Worm (Caenorhabditis elegans) whole organism, L4/young adult: Measurements from ENCODE around the gene lgc-58.

ENCODE experiments used
- W03F9.2 ChIP-seq: fragments of 150-350 bp; optimal IDR thresholded peaks from 2 replicates; lab custom pipeline; 2014; ENCODE audit warnings: missing biosample characterization, missing genetic modification characterization
- dao-5 ChIP-seq: sonication (generic microtip); optimal IDR thresholded peaks from 2 replicates; lab custom pipeline; 2016; ENCODE audit warnings: missing genotype, missing genetic modification characterization, moderate library complexity, missing compliant biosample characterization
- him-1 ChIP-seq: sonication (generic microtip); optimal IDR thresholded peaks from 2 replicates; lab custom pipeline; 2016; ENCODE audit warnings: missing genotype, missing genetic modification reagents, missing genetic modification characterization, missing compliant biosample characterization

The lgc-58 gene

ce11 chrX:6057580-6058305, 17.6 kb upstream of the lgc-58 start, which contains the start of gene gln-1:
Gene gln-1 (plus strand): TSS chrX:6058255.
- TF ChIP-seq him-1 (tag; lab: Kevin White, UChicago), result no peak

DNA sequence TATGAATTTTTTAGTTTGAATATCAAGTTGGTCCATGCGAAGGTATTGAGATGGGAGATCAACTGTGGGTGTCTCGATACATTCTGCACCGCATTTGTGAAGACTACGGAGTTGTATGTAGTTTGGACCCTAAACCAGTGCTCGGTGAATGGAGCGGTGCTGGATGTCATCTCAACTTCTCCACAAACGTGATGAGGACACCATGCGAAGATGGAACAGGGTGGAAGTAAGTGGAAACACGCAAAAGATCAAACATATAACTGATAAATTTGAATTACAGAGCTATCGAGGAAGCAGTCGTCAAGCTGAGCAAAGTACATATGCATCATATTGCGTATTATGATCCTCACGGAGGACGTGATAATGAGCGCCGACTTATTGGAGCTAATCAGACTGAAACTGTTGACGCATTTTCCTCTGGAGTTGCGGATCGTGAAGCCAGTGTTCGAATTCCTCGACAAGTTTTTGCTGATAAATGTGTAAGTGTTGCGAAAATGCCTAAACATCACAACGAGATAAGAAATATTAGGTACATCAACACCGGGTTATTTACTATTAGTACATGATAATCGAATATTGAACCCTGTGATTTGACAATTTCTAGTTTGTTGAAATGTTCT, 16.0 kb upstream of the lgc-58 start:
- TF ChIP-seq W03F9.2 (tag; lab: Kevin White, UChicago) (no peak), dao-5 (tag; lab: Kevin White, UChicago) (no peak), him-1 (tag; lab: Kevin White, UChicago) (no peak)

DNA sequence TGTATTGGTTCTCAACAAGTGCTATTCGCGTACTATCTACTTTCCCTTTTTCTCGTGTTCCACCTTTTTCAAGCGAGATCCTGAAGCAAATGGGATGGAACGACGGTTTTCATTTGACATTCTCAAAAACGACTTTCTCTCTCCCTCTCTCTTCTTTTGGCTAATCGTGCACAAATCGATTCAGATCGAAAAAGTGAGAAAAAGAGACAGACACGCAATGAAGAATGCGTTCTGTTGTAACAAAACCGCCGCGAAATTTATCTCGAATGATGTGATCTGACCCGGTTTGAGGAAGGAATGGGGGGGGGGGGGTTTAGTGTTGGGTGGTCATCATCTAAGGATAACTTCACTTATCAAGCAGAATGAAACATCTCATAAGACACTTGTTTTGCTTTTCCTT, 10.9 kb upstream of the lgc-58 start:
- TF ChIP-seq dao-5 (tag; lab: Kevin White, UChicago), result no peak

DNA sequence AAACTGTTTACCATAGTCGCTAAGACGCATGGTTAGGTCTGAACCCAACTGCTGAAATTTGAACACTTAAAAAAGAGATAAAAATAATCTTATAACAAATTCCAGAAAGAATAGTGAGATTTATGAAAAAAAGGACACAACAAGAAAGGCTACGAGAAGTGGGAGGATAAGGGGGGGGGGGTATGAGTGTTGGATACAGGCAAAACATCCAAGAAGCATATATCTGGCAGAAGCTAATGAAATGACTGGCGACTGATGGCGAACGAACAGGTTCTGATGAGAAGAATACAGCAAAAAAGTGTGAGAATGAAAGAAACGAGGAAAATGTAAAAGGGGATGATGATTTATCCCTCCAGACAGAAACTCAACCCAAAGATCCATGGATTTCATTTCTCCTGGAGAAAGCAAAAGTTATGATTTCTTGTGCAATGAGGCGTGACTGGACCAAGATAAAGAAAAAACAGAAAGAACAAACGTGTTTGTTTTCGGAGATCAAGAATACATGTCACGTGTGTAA, 9.3 kb upstream of the lgc-58 start, which contains the start of gene ptr-4:
Gene ptr-4 (minus strand): TSS at position 51 of the 517 bp plus-strand sequence.
- TF ChIP-seq dao-5 (tag; lab: Kevin White, UChicago) (no peak), him-1 (tag; lab: Kevin White, UChicago) (no peak), W03F9.2 (tag; lab: Kevin White, UChicago) (no peak)

DNA sequence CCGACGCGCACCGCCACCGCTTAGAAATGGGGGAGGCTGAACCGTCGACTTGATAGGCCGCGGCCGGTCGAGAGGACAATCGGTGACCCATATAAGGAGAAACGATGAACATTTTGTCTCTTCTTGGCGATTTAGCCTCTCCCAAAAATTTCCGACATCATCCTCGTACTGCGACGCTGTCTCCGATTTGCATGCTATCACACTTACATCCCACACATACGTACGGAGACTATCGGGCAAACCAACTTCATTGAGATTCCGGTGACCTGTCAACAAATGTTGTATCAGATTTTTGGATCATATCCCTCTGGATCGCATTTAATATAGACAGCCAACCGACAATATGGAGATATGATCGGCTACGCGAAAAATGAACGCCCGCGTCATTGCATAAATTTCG, 8.7 kb upstream of the lgc-58 start:
- TF ChIP-seq him-1 (tag; lab: Kevin White, UChicago) (no peak), W03F9.2 (tag; lab: Kevin White, UChicago) (no peak), dao-5 (tag; lab: Kevin White, UChicago) (no peak)

DNA sequence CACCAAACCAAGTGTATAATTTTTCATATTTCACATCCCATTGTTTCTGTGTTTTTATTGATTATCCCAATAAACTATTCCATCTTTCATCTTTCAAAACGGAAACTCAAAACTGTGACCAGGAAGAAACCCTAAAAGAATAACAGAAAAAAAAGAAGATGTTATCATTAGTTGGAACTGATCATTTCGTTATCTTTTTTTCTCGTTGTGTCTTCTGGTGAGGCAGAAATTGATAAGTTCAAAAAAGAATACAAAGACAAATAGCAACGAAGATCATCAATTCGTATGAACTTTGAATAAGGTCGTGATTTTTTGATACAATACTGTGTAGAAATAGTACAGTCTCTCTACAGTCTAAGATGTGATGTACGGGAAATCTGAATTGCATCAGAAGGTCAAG, 6.5 kb downstream of the lgc-58 start:
- no peak for TF ChIP-seq him-1 (tag; lab: Kevin White, UChicago)

- TF ChIP-seq W03F9.2 (tag; lab: Kevin White, UChicago) (no peak), him-1 (tag; lab: Kevin White, UChicago) (no peak), dao-5 (tag; lab: Kevin White, UChicago) (no peak)
Measured at ce11 chrX:6082660-6083059, 7.4 kb downstream of the lgc-58 start, which contains the start of gene C45B2.3. Gene C45B2.3 (plus strand): TSS chrX:6082960.

DNA sequence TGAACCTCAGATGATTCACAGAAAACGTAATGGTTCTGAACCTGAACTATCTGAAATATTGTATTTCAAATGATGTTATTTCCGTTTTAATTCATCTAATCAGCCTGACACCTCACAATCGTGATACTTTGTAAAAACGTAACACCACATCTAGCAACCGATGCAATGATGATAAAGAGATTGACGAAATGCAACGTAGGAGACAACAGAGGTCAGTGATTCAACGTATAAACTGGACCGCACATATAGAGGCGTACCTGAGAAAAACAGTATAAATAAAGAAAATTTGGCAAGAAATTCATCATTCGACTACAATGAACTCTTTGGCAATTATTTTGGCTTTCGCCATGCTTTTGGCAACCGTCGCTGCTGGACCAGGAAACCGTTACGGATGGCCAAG, 9.1 kb downstream of the lgc-58 start, which contains the start of gene C45B2.2:
Gene C45B2.2 (plus strand): TSS at position 301 of the 400 bp plus-strand sequence.
- TF ChIP-seq W03F9.2 (tag; lab: Kevin White, UChicago), result no peak
- no peak for TF ChIP-seq him-1 (tag; lab: Kevin White, UChicago)
- no peak for TF ChIP-seq dao-5 (tag; lab: Kevin White, UChicago)

- TF ChIP-seq W03F9.2 (tag; lab: Kevin White, UChicago), result no peak
- no peak for TF ChIP-seq him-1 (tag; lab: Kevin White, UChicago)
- no peak for TF ChIP-seq dao-5 (tag; lab: Kevin White, UChicago)
Measured at ce11 chrX:6085824-6086223, 10.5 kb downstream of the lgc-58 start, which contains the start of gene C45B2.1. Gene C45B2.1 (plus strand): TSS chrX:6086124.

DNA sequence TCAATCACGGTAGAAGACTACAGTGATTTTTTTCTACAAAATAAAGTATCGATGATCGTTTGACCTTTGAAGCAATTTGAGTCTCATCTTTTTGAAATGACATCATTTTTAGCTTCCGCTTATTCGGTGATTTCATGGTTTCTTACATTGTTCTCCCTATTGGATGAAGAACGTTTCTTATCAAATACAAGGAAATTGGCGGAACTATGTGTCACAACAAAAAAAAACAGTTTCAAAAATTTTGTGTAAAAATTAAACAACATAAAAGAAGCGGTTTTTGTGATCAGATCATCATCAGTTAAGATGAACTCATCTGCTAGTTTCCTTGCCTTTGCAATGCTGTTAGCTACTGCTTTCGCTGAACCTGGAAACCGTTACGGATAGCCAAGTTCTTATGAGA, 12.4 kb downstream of the lgc-58 start, which contains the start of gene C45B2.8:
Gene C45B2.8 (plus strand): TSS at position 301 of the 400 bp plus-strand sequence.
- TF ChIP-seq W03F9.2 (tag; lab: Kevin White, UChicago) (no peak), him-1 (tag; lab: Kevin White, UChicago) (no peak), dao-5 (tag; lab: Kevin White, UChicago) (no peak)

DNA sequence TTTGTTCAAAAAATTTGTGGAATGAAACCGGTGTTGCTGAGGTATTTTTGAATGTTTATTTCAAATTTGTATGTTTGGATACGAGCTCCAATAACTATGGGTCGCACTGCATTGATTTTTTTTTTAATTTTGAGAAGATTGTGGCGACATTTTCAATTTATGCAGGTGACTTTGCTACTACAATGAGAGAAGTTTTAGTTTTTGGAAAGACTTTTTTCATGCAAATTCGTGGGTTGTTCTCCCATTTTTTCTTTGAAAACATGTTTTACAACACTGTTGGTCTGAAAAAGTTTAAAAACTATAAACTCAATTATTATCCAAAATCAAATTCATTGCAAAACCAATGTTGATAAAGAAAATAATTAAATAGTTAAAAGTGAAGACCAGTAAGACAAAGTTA, 13.4 kb downstream of the lgc-58 start:
- TF ChIP-seq W03F9.2 (tag; lab: Kevin White, UChicago) (no peak), him-1 (tag; lab: Kevin White, UChicago) (no peak), dao-5 (tag; lab: Kevin White, UChicago) (no peak)

DNA sequence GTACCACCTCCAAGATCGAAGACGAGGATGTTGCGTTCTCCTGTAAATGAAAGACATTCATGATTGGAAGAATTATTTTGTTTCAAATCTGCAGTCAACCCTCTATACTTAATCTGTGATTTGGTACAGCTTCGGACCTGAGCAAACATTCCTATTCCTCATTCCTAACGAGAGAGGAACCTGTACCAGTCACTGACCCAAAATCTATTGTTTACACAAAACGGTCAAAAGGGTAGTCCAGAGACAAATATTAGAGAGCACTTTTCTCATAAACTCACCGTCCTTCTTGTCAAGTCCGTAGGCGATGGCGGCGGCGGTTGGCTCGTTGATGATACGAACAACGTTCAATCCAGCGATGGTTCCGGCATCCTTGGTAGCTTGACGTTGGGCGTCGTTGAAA, 15.5 kb downstream of the lgc-58 start:
- TF ChIP-seq dao-5 (tag; lab: Kevin White, UChicago) (no peak), him-1 (tag; lab: Kevin White, UChicago) (no peak), W03F9.2 (tag; lab: Kevin White, UChicago) (no peak)

- TF ChIP-seq him-1 (tag; lab: Kevin White, UChicago) (peak; percentile 82), W03F9.2 (tag; lab: Kevin White, UChicago) (peak; percentile 31), dao-5 (tag; lab: Kevin White, UChicago) (peak; percentile 16)
Measured at ce11 chrX:6091967-6092366, 16.7 kb downstream of the lgc-58 start, which contains the start of gene hsp-3. Gene hsp-3 (minus strand): TSS chrX:6092124.
